Fruit fly (Drosophila melanogaster) Kc167 (cell line): Measurements from ENCODE around the gene RFeSP.

ENCODE experiments used
- Myc ChIP-seq: fragments of >200 bp; optimal IDR thresholded peaks from 2 replicates; lab custom pipeline; 2017; ENCODE audit warnings: missing external identifiers
- Sin3A ChIP-seq: fragments of >200 bp; optimal IDR thresholded peaks from 2 replicates; lab custom pipeline; 2018; ENCODE audit warnings: missing external identifiers
- h ChIP-seq: fragments of >200 bp; optimal IDR thresholded peaks from 3 replicates; lab custom pipeline; 2018; ENCODE audit warnings: missing external identifiers
- insv ChIP-seq: fragments of >200 bp; optimal IDR thresholded peaks from 3 replicates; lab custom pipeline; 2018; ENCODE audit warnings: missing external identifiers
- psq ChIP-seq: fragments of >200 bp; optimal IDR thresholded peaks from 2 replicates; lab custom pipeline; 2017; ENCODE audit warnings: missing external identifiers
- ttk ChIP-seq: sonication (Bioruptor generic); optimal IDR thresholded peaks from 2 replicates; lab custom pipeline; 2017; ENCODE audit warnings: missing external identifiers

The RFeSP gene

DNA sequence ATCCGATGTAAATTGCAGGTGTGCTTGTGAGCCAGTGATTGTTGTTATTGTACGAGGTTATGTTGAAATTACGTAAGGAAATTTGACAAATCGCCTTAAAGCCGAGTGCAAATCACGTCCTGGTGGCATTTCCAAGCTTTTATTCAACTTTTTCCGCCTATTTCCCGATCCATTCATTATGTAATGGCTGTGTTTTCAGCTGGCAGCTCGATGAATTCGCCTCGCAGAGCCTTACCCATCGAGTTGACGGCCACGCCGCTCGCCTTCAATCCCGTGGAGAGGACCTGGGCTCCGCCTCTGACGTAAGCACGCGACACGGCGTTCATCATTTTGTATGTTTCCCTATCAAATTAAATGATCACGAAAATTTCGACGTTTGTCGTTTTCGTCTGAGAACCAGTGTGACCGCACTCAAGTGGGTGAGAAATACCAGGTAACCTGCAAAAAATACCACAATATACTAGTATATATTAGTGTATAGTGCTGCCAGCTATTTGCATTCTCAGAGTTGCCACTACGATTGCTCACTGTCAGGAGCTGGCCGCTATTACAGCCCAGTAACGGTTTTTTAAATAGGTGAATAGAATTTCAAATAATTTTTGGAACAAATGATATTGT lies at the start of gene RFeSP:
TSS of gene RFeSP (minus strand) at position 413 of the 618 bp plus-strand sequence.
- no peak for TF ChIP-seq Sin3A (lab: Kevin White, UChicago)
- no peak for TF ChIP-seq ttk (lab: Kevin White, UChicago)
- TF ChIP-seq h (lab: Kevin White, UChicago) = no peak
- no peak for TF ChIP-seq insv
- no peak for TF ChIP-seq psq (lab: Kevin White, UChicago)
- no peak for TF ChIP-seq Myc (lab: Kevin White, UChicago)

- TF ChIP-seq insv = no peak
- TF ChIP-seq Sin3A (lab: Kevin White, UChicago) = no peak
- no peak for TF ChIP-seq Myc (lab: Kevin White, UChicago)
- no peak for TF ChIP-seq psq (lab: Kevin White, UChicago)
- no peak for TF ChIP-seq ttk (lab: Kevin White, UChicago)
- TF ChIP-seq h (lab: Kevin White, UChicago) = no peak
Measured at dm6 chr2L:1663066-1663465, 49.1 kb upstream of the RFeSP start.

DNA sequence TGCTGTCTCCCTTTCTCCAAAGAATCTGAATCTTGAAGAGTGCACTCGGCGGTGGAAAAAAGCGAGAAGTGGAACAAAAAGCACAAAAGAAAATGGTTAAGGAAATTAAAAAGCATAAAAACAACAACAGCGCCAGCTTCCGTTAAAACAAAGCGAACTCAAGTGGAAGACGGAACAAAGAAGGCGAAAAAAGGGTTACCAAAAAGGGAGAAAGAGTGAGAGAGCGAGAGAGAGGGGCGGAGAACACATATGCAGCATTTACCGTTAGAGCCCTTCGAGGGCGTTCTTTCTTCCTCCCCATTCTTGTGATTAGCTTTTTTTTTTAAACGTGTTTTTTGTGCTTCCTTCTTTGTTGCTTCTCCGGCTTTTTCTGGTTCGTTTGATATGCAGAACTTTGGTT lies 44.2 kb upstream of the RFeSP start:
- TF ChIP-seq psq (lab: Kevin White, UChicago) (no peak), ttk (lab: Kevin White, UChicago) (no peak), Myc (lab: Kevin White, UChicago) (no peak), insv (no peak), Sin3A (lab: Kevin White, UChicago) (no peak), h (lab: Kevin White, UChicago) (no peak)

DNA sequence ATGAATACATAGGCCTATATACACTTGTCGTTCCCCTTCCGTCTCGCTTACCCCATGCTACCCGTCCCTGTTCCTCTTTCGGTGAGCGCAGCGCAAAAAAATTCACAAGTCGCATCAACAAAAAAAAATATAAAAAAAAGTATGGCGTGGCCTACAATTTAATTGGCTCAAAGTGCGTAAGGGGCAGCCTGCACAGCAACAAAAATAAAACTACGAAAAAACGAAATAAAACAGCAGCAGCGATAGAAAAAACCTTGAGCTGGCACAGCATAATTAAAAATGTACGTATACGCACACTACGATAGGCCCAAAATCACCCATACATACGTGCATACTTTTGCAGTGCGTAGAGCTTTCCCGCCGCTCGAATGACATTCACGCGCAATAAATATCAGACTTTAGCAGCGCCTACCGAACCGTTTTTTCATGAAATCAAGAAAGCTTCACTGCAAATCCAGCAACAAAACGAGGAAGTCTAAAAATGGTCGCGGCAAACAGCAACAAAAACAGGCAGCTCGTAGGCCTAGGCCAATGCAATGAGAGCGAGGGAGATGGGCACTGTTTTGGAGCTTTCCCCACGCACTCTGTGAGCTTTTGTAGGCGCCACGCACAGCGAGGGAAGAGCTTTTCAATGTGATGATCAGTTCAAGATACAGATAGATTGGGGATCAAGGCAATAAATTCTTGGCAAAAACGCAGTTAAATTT lies 43.0 kb upstream of the RFeSP start:
- no peak for TF ChIP-seq psq (lab: Kevin White, UChicago)

DNA sequence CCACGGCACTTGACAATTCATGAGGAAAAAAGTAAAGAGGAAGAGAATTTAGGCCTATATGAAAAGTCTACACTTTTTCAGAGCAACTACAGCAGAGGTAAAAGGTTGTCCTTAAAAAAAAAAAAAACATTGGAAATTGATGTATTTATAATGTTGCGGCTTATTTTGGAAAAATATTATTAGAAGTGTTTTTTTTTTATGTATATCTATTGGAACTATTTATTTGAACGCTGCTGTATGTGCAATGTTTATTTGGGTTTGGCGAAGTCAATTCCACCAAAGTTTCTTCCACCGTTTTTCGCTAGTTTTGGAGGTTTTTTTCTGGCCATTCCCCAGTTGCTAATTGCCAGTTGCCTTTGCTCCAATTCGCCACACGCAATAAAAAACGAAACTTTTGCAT lies 41.9 kb upstream of the RFeSP start:
- no peak for TF ChIP-seq h (lab: Kevin White, UChicago)
- no peak for TF ChIP-seq psq (lab: Kevin White, UChicago)
- no peak for TF ChIP-seq Myc (lab: Kevin White, UChicago)
- no peak for TF ChIP-seq Sin3A (lab: Kevin White, UChicago)
- no peak for TF ChIP-seq insv
- no peak for TF ChIP-seq ttk (lab: Kevin White, UChicago)

DNA sequence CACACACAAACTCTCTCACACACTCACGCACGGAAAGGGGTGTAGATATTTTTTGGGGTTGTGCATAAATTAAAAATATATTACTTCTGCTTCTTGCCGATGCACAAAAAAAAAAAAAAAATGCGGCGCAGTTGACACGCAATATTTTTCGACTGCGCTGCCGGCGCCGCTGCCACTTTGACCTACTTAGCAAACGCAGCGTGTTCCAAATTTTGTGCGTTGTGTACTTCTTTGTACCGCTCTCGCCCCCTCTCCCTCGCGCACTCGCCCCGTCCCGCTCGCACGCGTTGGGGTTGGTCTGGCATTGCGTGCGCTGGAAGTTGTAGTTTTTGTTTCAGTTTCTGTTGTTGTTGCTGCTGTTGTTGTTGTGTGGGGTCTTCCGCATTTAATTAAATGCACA lies 40.3 kb upstream of the RFeSP start:
- no peak for TF ChIP-seq insv
- no peak for TF ChIP-seq ttk (lab: Kevin White, UChicago)
- no peak for TF ChIP-seq h (lab: Kevin White, UChicago)
- no peak for TF ChIP-seq psq (lab: Kevin White, UChicago)

DNA sequence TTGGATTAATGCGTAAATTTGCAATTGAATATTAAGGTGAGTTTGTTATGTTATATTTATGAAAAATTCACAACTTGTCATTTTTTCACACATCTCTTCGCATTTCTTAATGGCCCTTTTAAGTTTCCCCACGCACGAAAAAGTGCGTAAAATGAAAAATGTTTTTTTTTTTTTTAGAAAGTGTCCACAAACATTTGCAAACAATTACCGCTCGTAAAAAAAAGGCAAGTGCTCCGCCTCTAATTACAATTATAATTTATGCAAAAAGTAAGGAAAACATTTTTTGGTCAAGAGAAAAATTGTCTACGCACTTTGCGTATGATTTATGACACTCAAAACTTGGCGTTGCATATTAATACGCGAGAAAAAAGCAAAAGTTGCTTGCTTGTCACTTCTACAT lies 39.8 kb upstream of the RFeSP start:
- TF ChIP-seq psq (lab: Kevin White, UChicago) (no peak), h (lab: Kevin White, UChicago) (no peak), insv (no peak), Myc (lab: Kevin White, UChicago) (no peak), Sin3A (lab: Kevin White, UChicago) (no peak), ttk (lab: Kevin White, UChicago) (no peak)

DNA sequence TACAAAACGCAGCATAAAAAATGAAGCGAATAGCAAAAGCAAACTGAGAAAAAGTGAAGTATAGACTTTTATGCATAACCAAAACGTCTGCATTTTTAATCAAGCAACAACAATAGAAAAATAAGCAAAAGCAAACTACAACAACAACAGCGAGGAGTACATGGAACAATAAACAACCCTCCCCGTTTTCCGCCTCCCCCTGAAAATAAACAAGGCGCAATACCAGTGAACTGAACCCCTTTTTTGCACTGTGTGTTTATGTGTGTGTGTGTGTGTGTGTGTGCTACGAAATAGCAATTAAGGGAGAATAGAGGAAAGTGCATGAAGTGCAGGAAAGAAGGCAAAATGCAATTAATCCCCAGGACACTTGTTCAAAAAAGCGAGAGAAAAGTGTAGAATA lies 37.9 kb upstream of the RFeSP start:
- no peak for TF ChIP-seq Myc (lab: Kevin White, UChicago)
- TF ChIP-seq ttk (lab: Kevin White, UChicago) = no peak
- no peak for TF ChIP-seq Sin3A (lab: Kevin White, UChicago)
- TF ChIP-seq insv = no peak

DNA sequence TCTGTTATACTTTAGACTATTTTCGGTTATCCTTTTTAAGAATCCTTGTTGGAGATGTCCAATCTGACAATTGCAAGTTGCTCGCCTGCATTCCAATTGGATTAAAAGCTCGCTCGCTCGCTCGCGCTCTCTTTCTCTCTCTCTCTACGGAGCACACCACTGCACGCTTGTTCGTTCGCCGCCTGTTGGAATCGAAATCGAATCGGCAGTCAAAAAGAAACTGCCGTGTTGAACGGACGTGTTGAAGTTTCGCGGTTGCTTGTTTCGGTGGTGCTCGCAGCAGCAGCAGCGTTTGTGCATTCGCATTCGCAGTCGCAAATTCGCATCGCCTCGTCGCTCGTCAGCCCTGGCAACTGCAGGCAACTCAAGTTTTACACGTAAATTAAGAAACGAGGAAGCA lies 37.1 kb upstream of the RFeSP start, which contains the start of gene chinmo:
TSS of gene chinmo (plus strand) at position 206 of the 400 bp plus-strand sequence.
- TF ChIP-seq Sin3A (lab: Kevin White, UChicago) (no peak), psq (lab: Kevin White, UChicago) (no peak), h (lab: Kevin White, UChicago) (no peak), insv (no peak), Myc (lab: Kevin White, UChicago) (no peak), ttk (lab: Kevin White, UChicago) (no peak)

DNA sequence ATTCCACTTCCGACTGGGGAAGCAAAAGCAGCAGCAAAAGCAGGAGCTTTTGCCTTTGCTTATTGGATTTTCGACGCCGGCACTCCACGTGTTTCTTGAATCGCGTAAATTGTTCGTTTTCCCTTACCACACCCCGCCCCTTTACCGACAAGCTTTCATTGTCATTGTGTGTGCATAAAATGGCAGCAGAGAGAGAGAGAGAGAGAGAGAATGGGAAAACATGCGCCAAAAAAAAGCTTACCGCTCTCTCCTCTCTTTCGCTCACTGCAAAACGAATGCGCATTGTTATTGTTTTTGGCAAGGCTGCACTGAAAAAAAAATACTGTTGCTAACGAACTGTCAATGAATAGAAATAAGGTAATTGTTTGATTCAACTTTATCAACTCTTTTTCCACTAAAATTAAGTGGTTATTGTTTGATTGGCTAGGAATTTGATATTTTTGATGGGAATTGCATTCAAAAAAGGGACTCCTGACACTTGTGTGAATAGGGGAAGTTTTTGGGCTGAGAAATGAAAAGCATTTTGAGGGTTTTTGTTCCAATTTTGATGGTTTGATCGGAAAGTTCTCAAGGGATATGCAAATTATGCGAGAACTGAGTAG lies 36.0 kb upstream of the RFeSP start:
- TF ChIP-seq insv (no peak), Sin3A (lab: Kevin White, UChicago) (no peak), ttk (lab: Kevin White, UChicago) (no peak), h (lab: Kevin White, UChicago) (no peak), Myc (lab: Kevin White, UChicago) (no peak), psq (lab: Kevin White, UChicago) (no peak)

- TF ChIP-seq Sin3A (lab: Kevin White, UChicago) = no peak
- no peak for TF ChIP-seq Myc (lab: Kevin White, UChicago)
- no peak for TF ChIP-seq insv
- TF ChIP-seq h (lab: Kevin White, UChicago) = no peak
- TF ChIP-seq ttk (lab: Kevin White, UChicago) = no peak
- TF ChIP-seq psq (lab: Kevin White, UChicago) = no peak
Measured at dm6 chr2L:1649244-1649827, 35.4 kb upstream of the RFeSP start.

DNA sequence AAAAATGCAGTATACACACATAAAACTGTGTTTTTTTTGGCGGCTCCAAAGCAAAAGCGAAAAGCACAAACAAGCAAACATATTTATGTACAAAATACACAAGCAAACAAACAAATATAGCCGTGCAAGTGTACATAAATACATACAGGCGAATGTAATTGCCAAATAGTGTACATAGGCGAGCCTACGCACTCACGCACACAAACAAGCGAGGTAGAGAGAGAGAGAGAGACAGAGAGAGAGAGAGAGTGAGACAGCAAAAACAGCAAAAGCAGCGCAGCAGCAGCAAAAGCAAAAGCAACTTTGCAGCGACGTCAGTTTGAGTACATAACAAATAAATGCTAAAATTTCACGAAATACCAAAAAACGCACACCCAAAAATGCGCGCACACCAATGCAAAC lies 34.7 kb upstream of the RFeSP start:
- TF ChIP-seq h (lab: Kevin White, UChicago) (no peak), ttk (lab: Kevin White, UChicago) (no peak), psq (lab: Kevin White, UChicago) (no peak), insv (no peak), Myc (lab: Kevin White, UChicago) (no peak), Sin3A (lab: Kevin White, UChicago) (no peak)
